Fruit fly (Drosophila melanogaster): ENCODE results near the gene Sxl.
A peak's percentile ranks its signal among the peaks of the same experiment; 100 is the strongest.

Sxl gene

DNA sequence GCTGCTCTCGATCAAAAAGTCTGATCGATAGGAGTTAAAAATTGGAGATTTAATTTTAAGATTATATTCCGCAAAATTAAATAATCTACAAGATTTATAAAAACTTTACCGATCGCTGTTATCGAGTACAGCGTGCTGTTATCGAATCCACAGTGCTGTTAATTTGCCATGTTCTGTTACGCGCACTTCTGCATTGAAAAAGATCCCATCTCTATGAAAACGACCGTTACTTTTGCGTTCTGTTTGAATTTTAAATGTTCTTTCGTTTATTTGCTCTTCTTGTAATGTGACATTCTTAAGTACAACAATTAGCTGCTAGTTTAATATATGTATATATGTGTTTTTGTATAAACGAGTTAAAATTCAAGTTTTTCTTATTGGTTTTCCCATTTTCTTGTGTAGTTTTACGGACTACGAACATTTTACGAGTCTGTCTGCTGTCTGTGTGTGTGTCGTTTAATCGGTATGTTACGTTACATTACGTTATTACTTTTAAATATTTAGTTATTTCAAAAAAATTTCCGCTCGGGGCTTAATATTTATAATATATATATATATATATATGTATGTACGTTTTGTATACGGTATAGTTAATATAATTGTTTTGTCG, 23.4 kb downstream of the Sxl start:
- no peak for TF ChIP-seq ken (GFP tag; IDR thresholded peaks at IDR 0.05)
- TF ChIP-seq vfl (GFP tag; optimal IDR thresholded peaks at IDR 0.05), result no peak
- no peak for TF ChIP-seq jigr1 (GFP tag; IDR thresholded peaks at IDR 0.05)
- no peak for TF ChIP-seq Hmr (GFP tag; optimal IDR thresholded peaks at IDR 0.05)
- TF ChIP-seq CG9437 (GFP tag; optimal IDR thresholded peaks at IDR 0.05), result peak; percentile 95
- no peak for TF ChIP-seq TFAM (GFP tag; optimal IDR thresholded peaks at IDR 0.05)
- TF ChIP-seq E2f1 (GFP tag; IDR thresholded peaks at IDR 0.05), result no peak
- TF ChIP-seq dmrt99B (tag; optimal IDR thresholded peaks at IDR 0.05), result no peak
- no peak; the same call in 1 of the 2 replicates for TF ChIP-seq CG13287 (GFP tag; IDR thresholded peaks at IDR 0.05; ENCODE audit: partially characterized antibody)
- TF ChIP-seq CG17186 (GFP tag; optimal IDR thresholded peaks at IDR 0.05), result peak; percentile 98
- no peak for TF ChIP-seq Nf-YB (GFP tag; optimal IDR thresholded peaks at IDR 0.05)
- TF ChIP-seq yki (optimal IDR thresholded peaks at IDR 0.05), result no peak
- no peak for TF ChIP-seq oc (tag; optimal IDR thresholded peaks at IDR 0.05)
- TF ChIP-seq ase (GFP tag; IDR thresholded peaks at IDR 0.05), result no peak
- TF ChIP-seq E2f2 (GFP tag; IDR thresholded peaks at IDR 0.05), result peak; percentile 58
- TF ChIP-seq CG14667 (GFP tag; IDR thresholded peaks at IDR 0.05), result no peak
- TF ChIP-seq Dp (GFP tag; optimal IDR thresholded peaks at IDR 0.05), result peak; percentile 49
- no peak for TF ChIP-seq ato (GFP tag; IDR thresholded peaks at IDR 0.05; ENCODE audit: partially characterized antibody)
- no peak for TF ChIP-seq dmrt11E (tag; optimal IDR thresholded peaks at IDR 0.05)
- TF ChIP-seq BEAF-32 (GFP tag; optimal IDR thresholded peaks at IDR 0.05), result peak; percentile 49
- peak; percentile 82 for TF ChIP-seq Myb (GFP tag; optimal IDR thresholded peaks at IDR 0.05)
- TF ChIP-seq cg (GFP tag; optimal IDR thresholded peaks at IDR 0.05), result no peak
- TF ChIP-seq CG2116 (GFP tag; optimal IDR thresholded peaks at IDR 0.05), result peak; percentile 5
- TF ChIP-seq CG6175 (GFP tag; IDR thresholded peaks at IDR 0.05), result no peak
- TF ChIP-seq Sry-δ (GFP tag; optimal IDR thresholded peaks at IDR 0.05), result peak; percentile 54
- TF ChIP-seq D (optimal IDR thresholded peaks at IDR 0.05), result no peak
- no peak for TF ChIP-seq D (GFP tag; optimal IDR thresholded peaks at IDR 0.05)
- no peak for TF ChIP-seq CG12219 (GFP tag; optimal IDR thresholded peaks at IDR 0.05)

DNA sequence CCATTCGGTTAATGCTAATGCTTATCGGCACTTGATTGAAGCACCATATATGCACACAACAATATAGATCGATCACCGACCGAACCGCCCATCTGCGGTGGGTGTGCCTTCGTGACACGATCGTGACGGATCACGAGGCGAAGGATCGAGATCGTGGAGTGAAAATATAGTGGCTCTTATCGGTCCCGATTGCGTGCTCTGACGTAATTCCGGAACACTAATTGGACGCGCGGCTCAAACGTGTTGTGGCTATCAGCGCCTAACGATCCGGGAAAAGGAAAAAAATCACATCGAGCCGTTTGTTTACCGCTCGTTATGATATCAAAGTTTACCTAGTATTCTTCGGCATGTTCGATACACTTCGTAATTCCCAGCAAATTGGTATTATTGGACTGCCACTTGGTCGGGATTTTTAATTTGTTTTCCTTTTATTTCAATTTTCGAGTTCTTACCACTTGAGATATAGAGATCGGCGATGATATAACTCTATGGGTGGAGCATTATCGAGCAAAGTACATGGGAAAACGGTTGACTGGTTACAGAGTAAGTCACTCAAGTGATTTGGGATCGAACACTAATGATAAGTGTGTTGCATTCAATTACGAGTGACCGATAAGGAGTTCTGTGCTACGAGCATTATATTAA, 24.5 kb downstream of the Sxl start:
- TF ChIP-seq CG34376 (GFP tag; optimal IDR thresholded peaks at IDR 0.05) (peak; percentile 29), cwo (GFP tag; optimal IDR thresholded peaks at IDR 0.05) (peak; percentile 70), exex (tag; optimal IDR thresholded peaks at IDR 0.05) (peak; percentile 79), Deaf1 (tag; optimal IDR thresholded peaks at IDR 0.05) (peak; percentile 60), sug (tag; optimal IDR thresholded peaks at IDR 0.05) (peak; percentile 54), Scr (GFP tag; IDR thresholded peaks at IDR 0.05; ENCODE audit: partially characterized antibody) (0 out of 2 replicates have a peak, but pooled peaks have one; percentile 20), BEAF-32 (GFP tag; optimal IDR thresholded peaks at IDR 0.05) (peak; percentile 31), CG6689 (GFP tag; IDR thresholded peaks at IDR 0.05) (no peak), amos (GFP tag; IDR thresholded peaks at IDR 0.05; ENCODE audit: partially characterized antibody) (peak; percentile 33; the same call in 1 of the 2 replicates), Hey (tag; optimal IDR thresholded peaks at IDR 0.05) (peak; percentile 87), CG15601 (tag; optimal IDR thresholded peaks at IDR 0.05) (peak; percentile 15), grn (GFP tag; optimal IDR thresholded peaks at IDR 0.05) (peak; percentile 82), Adf1 (GFP tag; IDR thresholded peaks at IDR 0.05) (no peak), CG8290 (GFP tag; optimal IDR thresholded peaks at IDR 0.05) (no peak), CG8290 (tag; optimal IDR thresholded peaks at IDR 0.05) (peak in 1 of 2 experiments; percentile 3), lab (GFP tag; optimal IDR thresholded peaks at IDR 0.05) (peak; percentile 62), Pdp1 (GFP tag; optimal IDR thresholded peaks at IDR 0.05) (peak in 1 of 2 experiments; percentile 61), ttk (GFP tag; IDR thresholded peaks at IDR 0.05) (no peak), CG3065 (GFP tag; optimal IDR thresholded peaks at IDR 0.05) (no peak)
